Fruit fly (Drosophila melanogaster) whole organism, embryonic: ENCODE results near the gene GstD5.
A peak's percentile ranks its signal among the peaks of the same experiment; 100 is the strongest.

Experiments
- Abd-B ChIP-seq: fragments of 200-800 bp; sonication (Bioruptor generic); optimal IDR thresholded peaks from 2 replicates; lab custom pipeline; 2018; ENCODE audit warnings: missing biosample characterization, mild to moderate bottlenecking, missing genetic modification characterization, moderate library complexity
- B-H1 ChIP-seq: fragments of 200-800 bp; sonication (Bioruptor generic); IDR thresholded peaks from 3 replicates; pipeline ENCODE4 v1.3.6; 2022; ENCODE audit warnings: missing biosample characterization, missing genetic modification characterization
- BEAF-32 ChIP-seq: fragments of 200-800 bp; sonication (Bioruptor generic); optimal IDR thresholded peaks from 3 replicates; lab custom pipeline; 2017; ENCODE audit warnings: missing biosample characterization, missing genetic modification characterization, mild to moderate bottlenecking, moderate library complexity, missing genetic modification reagents
- CG11695 ChIP-seq: fragments of 200-800 bp; sonication (Bioruptor generic); IDR thresholded peaks from 3 replicates; pipeline ENCODE4 v1.3.6; 2022; ENCODE audit warnings: missing biosample characterization, missing genetic modification characterization
- CG12391 ChIP-seq: fragments of 200-800 bp; sonication (Bioruptor generic); optimal IDR thresholded peaks from 3 replicates; lab custom pipeline; 2018; ENCODE audit warnings: missing biosample characterization, mild to moderate bottlenecking, missing genetic modification characterization, moderate library complexity
- CG12659 ChIP-seq: fragments of 200-800 bp; sonication (Bioruptor generic); optimal IDR thresholded peaks from 3 replicates; lab custom pipeline; 2017; ENCODE audit warnings: mild to moderate bottlenecking, missing biosample characterization, missing genetic modification reagents, missing genetic modification characterization
- CG1603 ChIP-seq: fragments of 200-800 bp; sonication (Bioruptor generic); optimal IDR thresholded peaks from 2 replicates; lab custom pipeline; 2019; ENCODE audit warnings: missing biosample characterization, mild to moderate bottlenecking, missing genetic modification characterization, moderate library complexity
- CG2116 ChIP-seq: fragments of 200-800 bp; sonication (Bioruptor generic); optimal IDR thresholded peaks from 3 replicates; lab custom pipeline; 2018; ENCODE audit warnings: missing biosample characterization, mild to moderate bottlenecking, missing genetic modification characterization
- CG30403 ChIP-seq: fragments of 200-800 bp; sonication (Bioruptor generic); optimal IDR thresholded peaks from 3 replicates; lab custom pipeline; 2016; ENCODE audit warnings: missing biosample characterization, missing genetic modification characterization
- CG34224 ChIP-seq: fragments of 200-800 bp; sonication (Bioruptor generic); IDR thresholded peaks from 3 replicates; pipeline ENCODE4 v1.3.6; 2022; ENCODE audit warnings: missing biosample characterization, missing genetic modification characterization; ENCODE audit not compliant: partially characterized antibody
- CG34422 ChIP-seq: fragments of 200-800 bp; sonication (Bioruptor generic); IDR thresholded peaks from 3 replicates; pipeline ENCODE4 v1.3.6; 2022; ENCODE audit warnings: missing biosample characterization, missing genetic modification characterization
- CG4707 ChIP-seq: fragments of 200-800 bp; sonication (Bioruptor generic); optimal IDR thresholded peaks from 2 replicates; lab custom pipeline; 2018; ENCODE audit warnings: missing biosample characterization, mild to moderate bottlenecking, missing genetic modification characterization, moderate library complexity
- CG6683 ChIP-seq: fragments of 200-800 bp; sonication (Bioruptor generic); optimal IDR thresholded peaks from 2 replicates; lab custom pipeline; 2017; ENCODE audit warnings: missing biosample characterization, mild to moderate bottlenecking, missing genetic modification characterization, missing genetic modification reagents
- CG8089 ChIP-seq: fragments of 200-800 bp; sonication (Bioruptor generic); optimal IDR thresholded peaks from 3 replicates; lab custom pipeline; 2016; ENCODE audit warnings: missing biosample characterization, missing genetic modification characterization
- CHES-1-like ChIP-seq: fragments of 200-800 bp; sonication (Bioruptor generic); optimal IDR thresholded peaks from 2 replicates; lab custom pipeline; 2016; ENCODE audit warnings: missing biosample characterization, missing genetic modification characterization
- CoRest ChIP-seq: fragments of 200-800 bp; sonication (Bioruptor generic); optimal IDR thresholded peaks from 3 replicates; lab custom pipeline; 2018; ENCODE audit warnings: missing biosample characterization, mild to moderate bottlenecking, missing genetic modification characterization, moderate library complexity
- D19B ChIP-seq: fragments of 200-800 bp; sonication (Bioruptor generic); optimal IDR thresholded peaks from 2 replicates; lab custom pipeline; 2017; ENCODE audit warnings: missing biosample characterization, mild to moderate bottlenecking, missing genetic modification characterization
- Fer3 ChIP-seq: fragments of 200-800 bp; sonication (Bioruptor generic); optimal IDR thresholded peaks from 2 replicates; lab custom pipeline; 2018; ENCODE audit warnings: missing biosample characterization, mild to moderate bottlenecking, missing genetic modification characterization, moderate library complexity
- H2.0 ChIP-seq: fragments of 200-800 bp; sonication (Bioruptor generic); IDR thresholded peaks from 2 replicates; pipeline ENCODE4 v1.3.6; 2022; ENCODE audit warnings: missing biosample characterization, missing genetic modification characterization
- Hmx ChIP-seq: fragments of 200-800 bp; sonication (Bioruptor generic); optimal IDR thresholded peaks from 2 replicates; lab custom pipeline; 2016; ENCODE audit warnings: missing biosample characterization, missing genetic modification characterization
- Lim3 ChIP-seq: fragments of 200-800 bp; sonication (Bioruptor generic); IDR thresholded peaks from 2 replicates; pipeline ENCODE4 v1.3.6; 2022; ENCODE audit warnings: missing biosample characterization, missing genetic modification characterization
- MESR4 ChIP-seq: fragments of 200-800 bp; sonication (Bioruptor generic); optimal IDR thresholded peaks from 2 replicates; lab custom pipeline; 2018; ENCODE audit warnings: missing biosample characterization, mild to moderate bottlenecking, missing genetic modification characterization, moderate library complexity
- Max ChIP-seq: fragments of 200-800 bp; sonication (Bioruptor generic); optimal IDR thresholded peaks from 2 replicates; lab custom pipeline; 2016; ENCODE audit warnings: missing biosample characterization, mild to moderate bottlenecking, missing genetic modification characterization
- Med ChIP-seq: fragments of 200-800 bp; sonication (Bioruptor generic); peaks from one replicate; lab custom pipeline; 2016; ENCODE audit warnings: missing biosample characterization, missing genetic modification characterization, mild to moderate bottlenecking, inconsistent platforms, moderate library complexity
- NK7.1 ChIP-seq: fragments of 200-800 bp; sonication (Bioruptor generic); optimal IDR thresholded peaks from 3 replicates; lab custom pipeline; 2016; ENCODE audit warnings: missing biosample characterization, missing genetic modification characterization
- Vsx1 ChIP-seq: fragments of 200-800 bp; sonication (Bioruptor generic); optimal IDR thresholded peaks from 2 replicates; lab custom pipeline; 2017; ENCODE audit warnings: missing biosample characterization, mild to moderate bottlenecking, missing genetic modification characterization, missing genetic modification reagents
- Xbp1 ChIP-seq: fragments of 200-800 bp; sonication (Bioruptor generic); optimal IDR thresholded peaks from 3 replicates; lab custom pipeline; 2016; ENCODE audit warnings: missing biosample characterization, mild to moderate bottlenecking, missing genetic modification characterization
- Xrp1 ChIP-seq: fragments of 200-800 bp; sonication (Bioruptor generic); IDR thresholded peaks from 2 replicates; pipeline ENCODE4 v1.3.6; 2022; ENCODE audit warnings: missing biosample characterization, missing genetic modification characterization
- dpn ChIP-seq, 2 experiments: fragments of 200-800 bp; sonication (Bioruptor generic); optimal IDR thresholded peaks; 3 replicates each; lab custom pipeline; 2016; ENCODE audit warnings: missing biosample characterization in 2 of 2, missing genetic modification characterization in 2 of 2
- gem ChIP-seq: fragments of 200-800 bp; sonication (Bioruptor generic); optimal IDR thresholded peaks from 2 replicates; lab custom pipeline; 2019; ENCODE audit warnings: missing biosample characterization, mild to moderate bottlenecking, missing genetic modification characterization, moderate library complexity
- grau ChIP-seq: fragments of 200-800 bp; optimal IDR thresholded peaks from 3 replicates; lab custom pipeline; 2019; ENCODE audit warnings: missing biosample characterization, mild to moderate bottlenecking, missing genetic modification characterization, moderate library complexity
- mirr ChIP-seq: fragments of 200-800 bp; sonication (Bioruptor generic); optimal IDR thresholded peaks from 3 replicates; lab custom pipeline; 2018; ENCODE audit warnings: missing biosample characterization, mild to moderate bottlenecking, missing genetic modification characterization
- mld ChIP-seq: fragments of 200-800 bp; sonication (Bioruptor generic); IDR thresholded peaks from 3 replicates; pipeline ENCODE4 v1.3.6; 2022; ENCODE audit warnings: missing biosample characterization, missing genetic modification characterization; ENCODE audit not compliant: partially characterized antibody
- nmo ChIP-seq: fragments of 200-800 bp; sonication (Bioruptor generic); optimal IDR thresholded peaks from 2 replicates; lab custom pipeline; 2018; ENCODE audit warnings: missing biosample characterization, mild to moderate bottlenecking, missing genetic modification characterization, moderate library complexity
- onecut ChIP-seq: fragments of 200-800 bp; sonication (Bioruptor generic); IDR thresholded peaks from 2 replicates; pipeline ENCODE4 v1.3.6; 2022; ENCODE audit warnings: missing biosample characterization, missing genetic modification characterization
- pita ChIP-seq: fragments of 200-800 bp; sonication (Bioruptor generic); optimal IDR thresholded peaks from 2 replicates; lab custom pipeline; 2017; ENCODE audit warnings: missing biosample characterization, mild to moderate bottlenecking, missing genetic modification characterization
- ranshi ChIP-seq: fragments of 200-800 bp; sonication (Bioruptor generic); IDR thresholded peaks from 2 replicates; pipeline ENCODE4 v1.3.6; 2022; ENCODE audit warnings: missing biosample characterization, missing genetic modification characterization
- sc ChIP-seq, 3 experiments: fragments of >200 bp in 2 of 3; fragments of 200-800 bp in 1 of 3; sonication (Bioruptor generic) in 1 of 3; optimal IDR thresholded peaks; 2 replicates in 2 of 3; 3 replicates in 1 of 3; lab custom pipeline; 2017; ENCODE audit warnings: mild to moderate bottlenecking in 1 of 3, missing biosample characterization in 1 of 3, missing genetic modification characterization in 1 of 3, missing genetic modification reagents in 1 of 3
- scrt ChIP-seq: fragments of 200-800 bp; sonication (Bioruptor generic); optimal IDR thresholded peaks from 2 replicates; lab custom pipeline; 2018; ENCODE audit warnings: missing biosample characterization, mild to moderate bottlenecking, missing genetic modification characterization, moderate library complexity
- sens ChIP-seq: fragments of 200-800 bp; sonication (Bioruptor generic); peaks from one replicate; lab custom pipeline; 2016; ENCODE audit warnings: missing biosample characterization, missing genetic modification characterization
- seq ChIP-seq: fragments of 200-800 bp; sonication (Bioruptor generic); IDR thresholded peaks from 2 replicates; pipeline ENCODE4 v1.3.6; 2022; ENCODE audit warnings: missing biosample characterization, missing genetic modification characterization
- so ChIP-seq: fragments of 200-800 bp; sonication (Bioruptor generic); IDR thresholded peaks from 3 replicates; pipeline ENCODE4 v1.3.6; 2022; ENCODE audit warnings: missing biosample characterization, missing genetic modification characterization
- sqz ChIP-seq: fragments of 200-800 bp; sonication (Bioruptor generic); optimal IDR thresholded peaks from 3 replicates; lab custom pipeline; 2018; ENCODE audit warnings: missing biosample characterization, mild to moderate bottlenecking, missing genetic modification characterization
- tap ChIP-seq: fragments of 200-800 bp; optimal IDR thresholded peaks from 3 replicates; lab custom pipeline; 2019; ENCODE audit warnings: missing biosample characterization, mild to moderate bottlenecking, missing genetic modification characterization, moderate library complexity
- usp ChIP-seq: fragments of >200 bp; optimal IDR thresholded peaks from 2 replicates; lab custom pipeline; 2017; ENCODE audit warnings: missing biosample characterization, missing genetic modification characterization
- zen ChIP-seq: fragments of 200-800 bp; sonication (Bioruptor generic); optimal IDR thresholded peaks from 3 replicates; lab custom pipeline; 2018; ENCODE audit warnings: missing biosample characterization, mild to moderate bottlenecking, missing genetic modification characterization, moderate library complexity
- zfh2 ChIP-seq: fragments of 200-800 bp; sonication (Bioruptor generic); optimal IDR thresholded peaks from 2 replicates; lab custom pipeline; 2016; ENCODE audit warnings: missing biosample characterization, missing genetic modification characterization

Gene GstD5

DNA sequence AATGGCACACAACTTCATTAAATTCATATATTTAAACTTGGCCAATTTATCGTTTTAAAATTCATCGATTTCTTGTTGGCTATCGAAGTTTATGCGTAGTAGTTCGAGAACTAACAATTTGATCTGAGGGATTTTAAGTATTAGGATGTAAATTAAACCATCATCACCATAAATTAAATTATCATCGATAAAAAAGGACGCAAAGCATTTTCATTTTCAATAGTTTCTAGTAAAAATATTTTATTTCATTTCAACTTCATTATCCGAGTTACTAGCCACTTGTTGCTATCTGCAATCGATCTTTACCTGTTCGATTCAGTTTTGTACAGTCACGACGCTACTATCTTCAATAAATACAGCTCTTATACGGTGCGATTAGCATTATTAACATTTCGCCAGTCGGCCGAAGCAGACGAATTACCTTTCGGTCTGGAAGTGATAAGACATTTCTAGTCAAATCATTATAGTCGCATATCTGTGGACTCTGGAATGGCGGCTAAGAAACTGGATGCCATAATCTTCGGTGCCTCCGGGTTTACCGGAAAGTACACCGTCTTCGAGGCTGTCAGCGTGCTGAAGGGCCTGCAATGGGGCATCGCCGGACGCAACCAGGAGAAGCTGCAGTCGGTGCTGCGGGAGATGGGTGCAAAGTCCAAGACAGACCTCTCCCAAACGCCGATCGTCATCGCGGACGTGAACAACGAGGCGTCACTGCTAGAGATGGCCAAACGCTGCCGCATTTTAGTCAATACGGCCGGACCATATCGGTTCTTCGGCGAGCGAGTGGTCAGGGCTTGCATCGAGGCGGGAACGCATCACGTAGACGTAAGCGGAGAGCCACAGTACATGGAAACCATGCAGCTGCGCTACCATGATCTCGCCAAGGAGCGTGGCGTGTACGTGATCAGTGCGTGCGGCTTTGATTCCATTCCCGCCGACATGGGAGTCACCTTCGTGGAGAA is 31.0 kb downstream of the GstD5 start, which contains the start of gene CG5167 (continued):
- TF ChIP-seq zfh2 (GFP tag; lab: Kevin White, UChicago) (no peak), B-H1 (GFP tag; lab: Robert Waterston, UW) (peak; percentile 11; the same call in 1 of the 3 replicates), Xbp1 (GFP tag; lab: Kevin White, UChicago) (peak; percentile 28), Vsx1 (peak; percentile 9), CG1603 (peak; percentile 39), CG34224 (GFP tag; lab: Robert Waterston, UW) (peak; percentile 43; the same call in 2 of the 3 replicates), CG12391 (peak; percentile 72), CG4707 (GFP tag; lab: Kevin White, UChicago) (no peak), mld (GFP tag; lab: Robert Waterston, UW) (no peak), CG8089 (GFP tag; lab: Kevin White, UChicago) (no peak), pita (GFP tag; lab: Kevin White, UChicago) (no peak), gem (tag; lab: Kevin White, UChicago) (peak; percentile 78), dpn (GFP tag; optimal IDR thresholded peaks at IDR 0.05; lab: Kevin White, UChicago) (peak in 1 of 2 experiments; percentile 49), mirr (GFP tag; lab: Kevin White, UChicago) (peak; percentile 54), Hmx (no peak), Fer3 (tag; lab: Kevin White, UChicago) (peak; percentile 35), grau (tag; lab: Kevin White, UChicago) (peak; percentile 56), CHES-1-like (GFP tag; lab: Kevin White, UChicago) (no peak), H2.0 (no peak), D19B (GFP tag; lab: Kevin White, UChicago) (peak; percentile 21), CoRest (tag; lab: Kevin White, UChicago) (peak; percentile 45), onecut (GFP tag; lab: Robert Waterston, UW) (peak; percentile 23; the same call in 1 of the 2 replicates), so (0 out of 3 replicates have a peak, but pooled peaks have one; percentile 21), sens (GFP tag; lab: Kevin White, UChicago) (peak; percentile 89), Lim3 (GFP tag; lab: Robert Waterston, UW) (no peak), sc (optimal IDR thresholded peaks at IDR 0.05; lab: Kevin White, UChicago) (no peak), sc (GFP tag; optimal IDR thresholded peaks at IDR 0.05; lab: Kevin White, UChicago) (no peak), Med (GFP tag; lab: Kevin White, UChicago) (peak; percentile 55), Abd-B (no peak), NK7.1 (GFP tag; lab: Kevin White, UChicago) (no peak), BEAF-32 (GFP tag; lab: Kevin White, UChicago) (peak; percentile 38), MESR4 (GFP tag; lab: Kevin White, UChicago) (peak; percentile 33), zen (tag; lab: Kevin White, UChicago) (peak; percentile 57), CG2116 (peak; percentile 43), ranshi (GFP tag; lab: Robert Waterston, UW) (no peak), scrt (GFP tag; lab: Kevin White, UChicago) (peak; percentile 27), CG34422 (GFP tag; lab: Robert Waterston, UW) (0 out of 3 replicates have a peak, but pooled peaks have one; percentile 30), CG30403 (peak; percentile 34), Xrp1 (GFP tag; lab: Robert Waterston, UW) (peak; percentile 49), tap (peak; percentile 60), CG12659 (peak; percentile 20), sqz (peak; percentile 2), nmo (GFP tag; lab: Kevin White, UChicago) (peak; percentile 22), seq (GFP tag; lab: Robert Waterston, UW) (no peak), usp (GFP tag; lab: Kevin White, UChicago) (no peak), Max (GFP tag; lab: Kevin White, UChicago) (peak; percentile 43), CG6683 (no peak), CG11695 (GFP tag; lab: Robert Waterston, UW) (peak; percentile 27; the same call in 1 of the 3 replicates)
